Fruit fly (Drosophila melanogaster): ENCODE results near the gene MAGE.

The MAGE gene

DNA sequence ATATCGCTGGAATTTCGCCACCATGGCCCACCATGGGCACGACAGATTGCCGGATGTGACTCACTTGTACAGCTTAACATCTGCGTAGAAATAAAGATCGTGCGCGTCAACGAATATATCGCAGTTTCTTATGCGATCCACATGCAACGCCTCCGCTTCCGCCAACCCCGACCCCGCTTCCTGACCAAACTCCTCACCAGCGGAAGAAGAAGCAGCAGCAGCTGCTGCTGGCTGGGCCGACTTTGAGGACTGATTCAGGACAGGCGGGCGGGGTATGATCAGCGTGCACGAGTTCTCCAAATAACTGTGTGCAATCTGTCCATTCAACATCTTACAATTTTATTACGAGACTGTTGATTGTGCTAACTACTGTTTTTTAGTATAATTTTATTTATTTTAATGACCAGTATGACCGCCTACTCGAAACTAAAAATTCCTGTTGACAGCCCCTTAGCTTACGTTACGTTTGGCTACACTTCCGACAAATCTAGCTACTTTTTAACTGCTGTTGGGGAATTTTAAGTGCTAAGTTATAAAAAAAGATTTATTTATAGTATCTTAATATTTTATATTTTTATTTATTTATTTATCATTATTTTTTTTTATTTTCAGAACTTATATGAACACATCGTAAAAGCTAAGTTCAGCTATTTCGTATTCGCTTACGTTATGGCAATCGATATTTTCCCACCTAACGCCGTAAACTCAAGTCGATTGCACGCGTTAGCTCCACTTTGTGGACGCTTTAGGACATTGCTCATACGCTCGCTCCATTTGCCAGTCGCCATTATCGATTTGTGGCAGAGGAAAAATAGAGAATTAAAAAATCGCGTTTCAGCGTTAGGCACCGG, 31.5 kb upstream of the MAGE start, which contains the start of the genes CG10055 and lap:
Gene CG10055, minus strand, starts transcription at position 432 of the 851 bp plus-strand sequence.
Gene lap, plus strand, starts transcription at position 753 of the 851 bp plus-strand sequence.
- peak; percentile 11 for TF ChIP-seq Mnt (GFP tag; optimal IDR thresholded peaks at IDR 0.05)
- no peak for TF ChIP-seq kay (GFP tag; ENCODE audit: borderline replicate concordance)

DNA sequence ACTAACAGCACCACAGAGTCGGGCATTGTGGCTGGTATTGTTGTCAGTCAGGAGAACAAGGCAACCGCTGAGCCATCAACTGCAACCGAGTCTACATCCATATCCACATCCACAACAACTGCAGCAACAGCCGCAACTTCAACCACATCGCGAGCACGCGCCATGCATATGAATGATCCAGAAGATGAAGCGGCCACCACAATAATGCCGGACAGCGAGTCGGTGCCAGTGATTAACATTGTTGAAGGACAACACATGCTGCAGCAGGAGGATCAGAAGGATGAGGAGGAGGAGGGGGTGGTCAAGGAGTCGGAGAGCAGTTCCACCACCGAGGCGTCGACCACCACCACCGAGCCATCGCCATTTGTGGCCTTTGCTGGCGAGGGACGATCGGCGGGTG, 19.8 kb upstream of the MAGE start:
- TF ChIP-seq toe (GFP tag; optimal IDR thresholded peaks at IDR 0.05) (no peak), tj (GFP tag; optimal IDR thresholded peaks at IDR 0.05) (no peak), cic (GFP tag; optimal IDR thresholded peaks at IDR 0.05) (no peak), kay (GFP tag; ENCODE audit: borderline replicate concordance) (no peak), Crg-1 (GFP tag; optimal IDR thresholded peaks at IDR 0.05) (no peak), Clk (GFP tag; optimal IDR thresholded peaks at IDR 0.05) (no peak), CG33017 (tag; optimal IDR thresholded peaks at IDR 0.05) (no peak), CG7045 (GFP tag; optimal IDR thresholded peaks at IDR 0.05) (no peak), pad (GFP tag; optimal IDR thresholded peaks at IDR 0.05) (no peak), CG5204 (GFP tag; optimal IDR thresholded peaks at IDR 0.05) (no peak), Hr96 (GFP tag; optimal IDR thresholded peaks at IDR 0.05) (no peak), CG12768 (GFP tag; optimal IDR thresholded peaks at IDR 0.05) (no peak), Mnt (GFP tag; optimal IDR thresholded peaks at IDR 0.05) (no peak)

DNA sequence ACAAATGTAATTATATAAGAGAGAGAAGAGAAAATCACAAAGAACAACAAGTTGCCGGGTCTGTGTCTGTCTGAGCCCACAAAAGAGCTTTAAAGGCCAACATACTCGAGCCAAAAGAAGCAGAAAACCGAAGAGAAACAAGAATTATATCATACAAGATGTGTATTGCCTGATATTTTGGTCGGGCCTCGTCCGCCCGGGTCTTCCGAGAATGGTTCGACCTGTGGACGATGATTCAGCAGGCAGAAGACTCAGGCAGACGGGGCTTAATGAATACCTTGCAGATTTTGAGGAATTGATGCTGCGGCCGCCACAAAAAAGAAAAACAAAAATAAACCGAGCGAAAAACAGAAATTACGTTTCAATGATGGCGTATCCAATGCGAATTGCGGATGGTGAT, 18.0 kb upstream of the MAGE start:
- TF ChIP-seq Mnt (GFP tag; optimal IDR thresholded peaks at IDR 0.05), result no peak
- TF ChIP-seq CG11617 (GFP tag; optimal IDR thresholded peaks at IDR 0.05), result no peak
- no peak for TF ChIP-seq toe (GFP tag; optimal IDR thresholded peaks at IDR 0.05)
- TF ChIP-seq CG7101 (tag; optimal IDR thresholded peaks at IDR 0.05), result no peak
- no peak for TF ChIP-seq CG33017 (tag; optimal IDR thresholded peaks at IDR 0.05)
- no peak for TF ChIP-seq pad (GFP tag; optimal IDR thresholded peaks at IDR 0.05)
- no peak for TF ChIP-seq cnc (optimal IDR thresholded peaks at IDR 0.05)
- TF ChIP-seq CG14711 (tag; optimal IDR thresholded peaks at IDR 0.05), result no peak
- TF ChIP-seq tj (GFP tag; optimal IDR thresholded peaks at IDR 0.05), result no peak

DNA sequence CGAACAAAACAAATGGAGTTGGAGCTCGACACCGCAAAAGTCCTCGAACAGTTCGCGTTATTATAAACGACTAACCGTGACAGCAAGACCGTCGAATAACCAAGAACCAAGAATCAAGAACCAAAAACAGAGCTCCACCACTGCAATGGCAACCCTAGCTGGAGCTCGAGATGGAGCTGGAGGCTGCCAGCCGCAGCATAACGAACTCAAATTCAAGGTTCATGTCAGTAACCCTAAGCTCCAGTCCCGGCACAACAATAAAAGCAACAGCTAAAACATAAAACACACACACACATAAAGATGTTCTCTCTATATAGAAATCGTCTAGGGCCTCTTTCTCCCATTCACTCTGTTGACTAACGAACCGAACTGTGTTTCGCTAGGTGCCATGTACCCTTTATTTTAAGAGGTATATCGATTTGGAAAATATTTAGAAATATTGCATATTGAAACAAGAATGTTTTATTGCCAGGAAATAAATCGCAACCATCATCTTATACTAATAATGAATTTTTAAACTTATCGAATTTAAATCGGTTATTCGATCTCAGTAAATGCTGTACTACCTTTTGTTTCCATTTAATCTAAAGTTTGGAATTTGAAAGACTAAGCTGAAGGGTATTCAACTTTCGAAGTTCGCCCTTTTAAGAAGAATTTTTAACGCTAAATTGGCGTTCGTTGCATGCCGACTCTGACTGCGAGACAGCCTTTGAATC, 16.6 kb upstream of the MAGE start:
- TF ChIP-seq Crg-1 (GFP tag; optimal IDR thresholded peaks at IDR 0.05), result no peak
- TF ChIP-seq cnc (optimal IDR thresholded peaks at IDR 0.05), result no peak
- no peak for TF ChIP-seq CG7101 (tag; optimal IDR thresholded peaks at IDR 0.05)
- no peak for TF ChIP-seq CG7045 (GFP tag; optimal IDR thresholded peaks at IDR 0.05)

DNA sequence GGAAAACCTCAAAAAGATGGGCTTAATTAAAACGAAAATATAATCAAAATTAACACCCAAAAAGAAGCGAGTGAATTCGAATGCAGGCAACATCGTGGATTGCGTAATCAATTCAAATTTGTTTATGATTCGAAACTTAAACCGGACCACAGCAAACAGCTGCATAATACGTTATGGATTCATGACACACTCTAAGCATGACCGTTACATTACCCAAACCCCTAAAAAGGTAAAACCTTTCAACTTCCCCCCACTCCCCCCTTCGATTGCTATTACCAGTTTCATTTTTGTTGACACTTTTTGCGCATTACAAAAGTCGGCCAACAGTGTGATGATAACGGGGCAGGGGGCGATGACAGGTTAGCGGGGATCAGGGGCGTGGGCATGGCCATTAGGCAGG, 14.9 kb upstream of the MAGE start:
- no peak for TF ChIP-seq Hr96 (GFP tag; optimal IDR thresholded peaks at IDR 0.05)
- TF ChIP-seq CG12768 (GFP tag; optimal IDR thresholded peaks at IDR 0.05), result no peak
- TF ChIP-seq tj (GFP tag; optimal IDR thresholded peaks at IDR 0.05), result no peak
- no peak for TF ChIP-seq toe (GFP tag; optimal IDR thresholded peaks at IDR 0.05)
- TF ChIP-seq cnc (optimal IDR thresholded peaks at IDR 0.05), result no peak
- no peak for TF ChIP-seq Clk (GFP tag; optimal IDR thresholded peaks at IDR 0.05)

DNA sequence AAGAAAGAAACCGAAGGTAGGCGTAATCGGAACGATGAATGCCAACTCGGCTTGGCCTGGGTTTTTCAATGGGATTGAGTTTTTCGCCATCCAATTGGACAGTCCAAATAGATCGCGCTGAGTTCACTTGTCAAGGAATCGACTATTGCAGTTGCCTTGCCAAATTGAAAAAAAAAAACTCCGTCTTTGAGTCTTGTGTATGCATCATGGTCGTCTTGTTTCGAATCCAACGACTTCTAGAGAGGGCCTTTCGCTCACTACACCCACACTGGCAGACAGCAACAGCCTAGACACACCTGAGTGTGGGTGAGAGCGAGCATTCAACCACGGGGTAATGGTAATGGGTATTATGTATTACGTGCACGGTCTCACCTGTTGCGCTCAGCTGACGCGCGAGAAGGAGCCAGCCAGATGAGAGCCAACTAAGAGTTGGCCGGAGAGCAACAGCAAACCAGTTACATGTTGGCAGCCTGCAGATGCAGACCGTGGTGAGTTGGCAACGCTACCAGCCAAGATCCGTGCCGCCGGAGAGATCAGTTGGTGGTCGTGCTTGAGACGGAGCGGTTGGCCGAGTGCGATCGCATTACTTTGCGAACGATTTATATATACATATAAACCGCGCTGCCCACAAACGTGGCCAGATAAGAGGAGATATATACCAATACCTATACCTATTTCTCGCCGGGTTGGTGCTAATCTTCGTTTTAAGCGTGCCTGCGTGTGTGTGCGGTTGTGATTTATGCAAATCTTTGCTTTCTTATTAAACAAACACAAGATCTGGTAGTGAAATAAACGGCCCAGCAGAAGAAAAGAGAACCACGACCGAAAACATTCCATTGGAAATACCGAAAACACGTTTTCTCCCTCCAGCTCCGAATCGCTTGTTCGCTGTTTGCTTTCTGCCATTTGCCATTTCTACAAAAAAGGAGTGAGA, 7.6 kb upstream of the MAGE start, which contains the start of gene sas:
Gene sas, plus strand, starts transcription at position 453 of the 934 bp plus-strand sequence.
- TF ChIP-seq bab1 (GFP tag; optimal IDR thresholded peaks at IDR 0.05) (no peak), CG7101 (tag; optimal IDR thresholded peaks at IDR 0.05) (no peak), CG5204 (GFP tag; optimal IDR thresholded peaks at IDR 0.05) (no peak)

DNA sequence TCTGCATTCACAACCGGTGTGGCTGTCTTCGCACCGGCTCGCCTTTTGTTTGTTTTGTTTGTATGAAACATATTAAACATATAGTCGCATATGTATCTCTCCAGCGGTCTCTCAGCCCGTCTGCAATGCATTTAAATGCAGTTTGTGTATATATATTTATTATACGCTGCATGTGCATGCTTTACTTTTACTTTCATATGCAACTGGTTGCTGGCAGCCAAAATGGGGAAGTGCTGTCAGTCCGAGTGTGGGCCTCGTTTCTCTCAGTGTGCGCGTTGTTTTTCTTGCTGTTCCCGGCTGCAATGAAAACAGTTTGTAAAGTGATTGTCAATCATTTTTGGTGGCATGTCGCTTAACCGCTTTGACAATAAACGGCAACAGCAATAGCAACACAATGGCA, 4.6 kb upstream of the MAGE start:
- TF ChIP-seq CG5204 (GFP tag; optimal IDR thresholded peaks at IDR 0.05) (no peak), CG14711 (tag; optimal IDR thresholded peaks at IDR 0.05) (no peak), cnc (optimal IDR thresholded peaks at IDR 0.05) (no peak), bab1 (GFP tag; optimal IDR thresholded peaks at IDR 0.05) (no peak), toe (GFP tag; optimal IDR thresholded peaks at IDR 0.05) (no peak), CG1620 (GFP tag; optimal IDR thresholded peaks at IDR 0.05) (no peak), tj (GFP tag; optimal IDR thresholded peaks at IDR 0.05) (no peak), CG12768 (GFP tag; optimal IDR thresholded peaks at IDR 0.05) (no peak), Clk (GFP tag; optimal IDR thresholded peaks at IDR 0.05) (no peak), CG7101 (tag; optimal IDR thresholded peaks at IDR 0.05) (no peak), ovo (GFP tag; optimal IDR thresholded peaks at IDR 0.05) (no peak), Crg-1 (GFP tag; optimal IDR thresholded peaks at IDR 0.05) (no peak), Mnt (GFP tag; optimal IDR thresholded peaks at IDR 0.05) (no peak)
